Fruit fly (Drosophila melanogaster) whole organism, wandering third instar larva: ENCODE measurements around the gene msps.

Source experiments
- Abd-B ChIP-seq: fragments of >200 bp; optimal IDR thresholded peaks from 2 replicates; lab custom pipeline; 2017; ENCODE audit warnings: missing biosample characterization, missing genetic modification characterization
- CG32264 ChIP-seq: fragments of 200-800 bp; sonication (Bioruptor generic); optimal IDR thresholded peaks from 2 replicates; lab custom pipeline; 2016; ENCODE audit warnings: missing biosample characterization, missing genetic modification characterization
- CG9705 ChIP-seq: fragments of 200-800 bp; sonication (Bioruptor generic); optimal IDR thresholded peaks from 2 replicates; lab custom pipeline; 2018; ENCODE audit warnings: missing biosample characterization, mild to moderate bottlenecking, missing genetic modification characterization
- CrebA ChIP-seq: fragments of 200-800 bp; sonication (Bioruptor generic); optimal IDR thresholded peaks from 2 replicates; lab custom pipeline; 2016; ENCODE audit warnings: missing biosample characterization, mild to moderate bottlenecking, missing genetic modification characterization, borderline replicate concordance
- Dfd ChIP-seq: fragments of >200 bp; optimal IDR thresholded peaks from 2 replicates; lab custom pipeline; 2017; ENCODE audit warnings: missing biosample characterization, missing genetic modification characterization
- Dif ChIP-seq: fragments of 200-275, 200-300 bp; sonication (Bioruptor generic); optimal IDR thresholded peaks from 2 replicates; lab custom pipeline; 2018; ENCODE audit warnings: missing biosample characterization, missing genetic modification characterization; ENCODE audit not compliant: partially characterized antibody
- GATAd ChIP-seq: sonication (Bioruptor generic); optimal IDR thresholded peaks from 2 replicates; lab custom pipeline; 2016; ENCODE audit warnings: missing biosample characterization, missing genetic modification characterization
- HLH106 ChIP-seq: fragments of 200-800 bp; optimal IDR thresholded peaks from 3 replicates; lab custom pipeline; 2019; ENCODE audit warnings: missing biosample characterization, mild to moderate bottlenecking, missing genetic modification characterization, moderate library complexity
- Hnf4 ChIP-seq: fragments of 200-800 bp; sonication (Bioruptor generic); optimal IDR thresholded peaks from 2 replicates; lab custom pipeline; 2016; ENCODE audit warnings: missing biosample characterization, mild to moderate bottlenecking, missing genetic modification characterization
- Hr78 ChIP-seq: fragments of >200 bp; optimal IDR thresholded peaks from 2 replicates; lab custom pipeline; 2017; ENCODE audit warnings: missing biosample characterization, missing genetic modification characterization
- Hr83 ChIP-seq: fragments of 200-300 bp; sonication (Bioruptor generic); optimal IDR thresholded peaks from 2 replicates; lab custom pipeline; 2016; ENCODE audit warnings: missing biosample characterization, mild to moderate bottlenecking, missing genetic modification characterization, moderate library complexity; ENCODE audit not compliant: poor library complexity, severe bottlenecking
- Jra ChIP-seq: sonication (Bioruptor generic); optimal IDR thresholded peaks from 2 replicates; lab custom pipeline; 2016; ENCODE audit warnings: missing biosample characterization, missing genetic modification characterization
- Mio ChIP-seq: sonication (Bioruptor generic); optimal IDR thresholded peaks from 2 replicates; lab custom pipeline; 2016; ENCODE audit warnings: missing biosample characterization, missing genetic modification characterization
- Myc ChIP-seq: fragments of >200 bp; optimal IDR thresholded peaks from 2 replicates; lab custom pipeline; 2017
- N ChIP-seq: fragments of >200 bp; optimal IDR thresholded peaks from 2 replicates; lab custom pipeline; 2018; ENCODE audit warnings: missing biosample characterization, missing external identifiers, missing genetic modification characterization
- OdsH ChIP-seq: fragments of 200-800 bp; sonication (Bioruptor generic); optimal IDR thresholded peaks from 2 replicates; lab custom pipeline; 2016; ENCODE audit warnings: missing biosample characterization, mild to moderate bottlenecking, missing genetic modification characterization
- Rel ChIP-seq, 2 experiments: fragments of 200-800 bp; sonication (Bioruptor generic) in 1 of 2; optimal IDR thresholded peaks; 2 replicates in 1 of 2; 3 replicates in 1 of 2; lab custom pipeline; 2016 to 2019; ENCODE audit warnings: mild to moderate bottlenecking in 2 of 2, missing biosample characterization in 2 of 2, missing genetic modification characterization in 2 of 2, moderate library complexity in 1 of 2
- Sp1 ChIP-seq: fragments of 200-800 bp; sonication (Bioruptor generic); optimal IDR thresholded peaks from 3 replicates; lab custom pipeline; 2019; ENCODE audit warnings: missing biosample characterization, mild to moderate bottlenecking, missing genetic modification characterization, moderate library complexity
- Vsx2 ChIP-seq: fragments of 200-300, 225-300 bp; sonication (Bioruptor generic); optimal IDR thresholded peaks from 2 replicates; lab custom pipeline; 2018; ENCODE audit warnings: missing biosample characterization, missing genetic modification characterization; ENCODE audit not compliant: partially characterized antibody
- br ChIP-seq: fragments of 200-800 bp; sonication (Bioruptor generic); optimal IDR thresholded peaks from 2 replicates; lab custom pipeline; 2016; ENCODE audit warnings: missing biosample characterization, missing genetic modification characterization
- brk ChIP-seq: fragments of 200-800 bp; sonication (Bioruptor generic); optimal IDR thresholded peaks from 2 replicates; lab custom pipeline; 2016; ENCODE audit warnings: missing biosample characterization, mild to moderate bottlenecking, missing genetic modification characterization
- dl ChIP-seq, 2 experiments: fragments of 175-275, 200-275 bp in 1 of 2; fragments of 200-275 bp in 1 of 2; sonication (Bioruptor generic); optimal IDR thresholded peaks; lab custom pipeline; 2018; ENCODE audit warnings: mild to moderate bottlenecking in 2 of 2, missing biosample characterization in 2 of 2, missing genetic modification characterization in 2 of 2, moderate library complexity in 2 of 2; ENCODE audit not compliant: partially characterized antibody in 2 of 2, insufficient read depth in 1 of 2
- dmrt93B ChIP-seq: fragments of 200-800 bp; sonication (Bioruptor generic); optimal IDR thresholded peaks from 2 replicates; lab custom pipeline; 2018; ENCODE audit warnings: missing biosample characterization, mild to moderate bottlenecking, missing genetic modification characterization
- dsf ChIP-seq: sonication (Bioruptor generic); optimal IDR thresholded peaks from 2 replicates; lab custom pipeline; 2016; ENCODE audit warnings: missing biosample characterization, missing genetic modification characterization, borderline replicate concordance
- ey ChIP-seq: fragments of 200-800 bp; sonication (Bioruptor generic); optimal IDR thresholded peaks from 2 replicates; lab custom pipeline; 2016; ENCODE audit warnings: missing biosample characterization, missing genetic modification characterization
- foxo ChIP-seq, 2 experiments: fragments of 200-800 bp; sonication (Bioruptor generic); optimal IDR thresholded peaks; 2 replicates in 1 of 2; 3 replicates in 1 of 2; lab custom pipeline; 2016 to 2017; ENCODE audit warnings: missing biosample characterization in 2 of 2, missing genetic modification characterization in 2 of 2
- fru ChIP-seq: fragments of 200-800 bp; sonication (Bioruptor generic); optimal IDR thresholded peaks from 3 replicates; lab custom pipeline; 2016; ENCODE audit warnings: missing biosample characterization, mild to moderate bottlenecking, missing genetic modification characterization
- h ChIP-seq: fragments of 200-800 bp; sonication (Bioruptor generic); optimal IDR thresholded peaks from 3 replicates; lab custom pipeline; 2016; ENCODE audit warnings: missing biosample characterization, mild to moderate bottlenecking, missing genetic modification characterization
- jim ChIP-seq: fragments of 175-275, 200-325 bp; sonication (Bioruptor generic); optimal IDR thresholded peaks from 2 replicates; lab custom pipeline; 2016; ENCODE audit warnings: missing biosample characterization, mild to moderate bottlenecking, missing genetic modification characterization
- lola ChIP-seq: fragments of >200 bp; optimal IDR thresholded peaks from 2 replicates; lab custom pipeline; 2017; ENCODE audit warnings: missing biosample characterization, missing genetic modification characterization
- pan ChIP-seq: fragments of >200 bp; optimal IDR thresholded peaks from 2 replicates; lab custom pipeline; 2017
- psq ChIP-seq: fragments of 200-800 bp; sonication (Bioruptor generic); optimal IDR thresholded peaks from 3 replicates; lab custom pipeline; 2017; ENCODE audit warnings: missing biosample characterization, mild to moderate bottlenecking, missing genetic modification characterization, moderate library complexity
- rgr ChIP-seq: fragments of 200-800 bp; sonication (Bioruptor generic); optimal IDR thresholded peaks from 3 replicates; lab custom pipeline; 2016; ENCODE audit warnings: missing biosample characterization, mild to moderate bottlenecking, missing genetic modification characterization
- sage ChIP-seq: fragments of 200-800 bp; sonication (Bioruptor generic); optimal IDR thresholded peaks from 2 replicates; lab custom pipeline; 2016; ENCODE audit warnings: missing biosample characterization, mild to moderate bottlenecking, missing genetic modification characterization
- sv ChIP-seq: fragments of 200-800 bp; sonication (Bioruptor generic); optimal IDR thresholded peaks from 3 replicates; lab custom pipeline; 2016; ENCODE audit warnings: missing biosample characterization, missing genetic modification characterization
- tai ChIP-seq: sonication (Bioruptor generic); optimal IDR thresholded peaks from 2 replicates; lab custom pipeline; 2016; ENCODE audit warnings: missing biosample characterization, missing genetic modification characterization
- usp ChIP-seq: fragments of >200 bp; optimal IDR thresholded peaks from 2 replicates; lab custom pipeline; 2017; ENCODE audit warnings: missing biosample characterization, missing genetic modification characterization
- woc ChIP-seq: sonication (Bioruptor generic); optimal IDR thresholded peaks from 2 replicates; lab custom pipeline; 2016; ENCODE audit warnings: missing biosample characterization, mild to moderate bottlenecking, missing genetic modification characterization

msps gene

dm6 chr3R:16071689-16072580 lies 21.3 kb downstream of the msps start:
- peak; percentile 90 for TF ChIP-seq h (GFP tag; lab: Kevin White, UChicago)
- no peak for TF ChIP-seq Mio
- TF ChIP-seq psq (GFP tag; lab: Kevin White, UChicago) = peak; percentile 80
- TF ChIP-seq CG32264 (GFP tag; lab: Kevin White, UChicago) = no peak
- peak; percentile 25 for TF ChIP-seq Dif
- TF ChIP-seq Jra (GFP tag; lab: Kevin White, UChicago) = no peak
- TF ChIP-seq usp (GFP tag; lab: Kevin White, UChicago) = no peak
- TF ChIP-seq Vsx2 (GFP tag; lab: Kevin White, UChicago) = no peak
- no peak for TF ChIP-seq jim
- TF ChIP-seq Hnf4 (GFP tag; lab: Kevin White, UChicago) = no peak
- peak; percentile 79 for TF ChIP-seq br (GFP tag; lab: Kevin White, UChicago)
- TF ChIP-seq tai = no peak
- TF ChIP-seq rgr (GFP tag; lab: Kevin White, UChicago) = peak; percentile 87
- peak; percentile 57 for TF ChIP-seq HLH106
- TF ChIP-seq GATAd (GFP tag; lab: Kevin White, UChicago) = no peak
- no peak for TF ChIP-seq Myc (lab: Kevin White, UChicago)
- TF ChIP-seq Rel (GFP tag; optimal IDR thresholded peaks at IDR 0.05; lab: Kevin White, UChicago) = no peak
- no peak for TF ChIP-seq Rel (tag; optimal IDR thresholded peaks at IDR 0.05; lab: Kevin White, UChicago)
- no peak for TF ChIP-seq lola (GFP tag; lab: Kevin White, UChicago)
- TF ChIP-seq sage (GFP tag; lab: Kevin White, UChicago) = peak; percentile 39
- peak in 1 of 2 experiments; percentile 87 for TF ChIP-seq foxo (GFP tag; optimal IDR thresholded peaks at IDR 0.05; lab: Kevin White, UChicago)
- TF ChIP-seq CG9705 (GFP tag; lab: Kevin White, UChicago) = no peak
- TF ChIP-seq Sp1 (GFP tag; lab: Kevin White, UChicago) = no peak
- no peak for TF ChIP-seq Abd-B (GFP tag; lab: Kevin White, UChicago)
- peak; percentile 87 for TF ChIP-seq fru (GFP tag; lab: Kevin White, UChicago)
- peak; percentile 90 for TF ChIP-seq OdsH (GFP tag; lab: Kevin White, UChicago)
- no peak for TF ChIP-seq dsf
- peak; percentile 77 for TF ChIP-seq woc
- no peak for TF ChIP-seq dmrt93B (GFP tag; lab: Kevin White, UChicago)
- TF ChIP-seq Dfd (GFP tag; lab: Kevin White, UChicago) = no peak
- TF ChIP-seq Hr78 (GFP tag; lab: Kevin White, UChicago) = no peak
- no peak for TF ChIP-seq N (GFP tag; lab: Kevin White, UChicago)
- no peak for TF ChIP-seq brk (GFP tag; lab: Kevin White, UChicago)
- peak; percentile 54 for TF ChIP-seq sv
- TF ChIP-seq dl (GFP tag; optimal IDR thresholded peaks at IDR 0.05; lab: Kevin White, UChicago; ENCODE audit: insufficient read depth in 1 of 2, partially characterized antibody in 2 of 2) = no peak
- TF ChIP-seq CrebA (GFP tag; lab: Kevin White, UChicago) = peak; percentile 56
- TF ChIP-seq Hr83 (GFP tag; lab: Kevin White, UChicago) = peak; percentile 29
- TF ChIP-seq pan (lab: Kevin White, UChicago) = no peak
- TF ChIP-seq ey (GFP tag; lab: Kevin White, UChicago) = peak; percentile 80

- no peak for TF ChIP-seq Abd-B (GFP tag; lab: Kevin White, UChicago)
- peak; percentile 45 for TF ChIP-seq woc
- TF ChIP-seq Jra (GFP tag; lab: Kevin White, UChicago) = no peak
These were observed 21.9 kb downstream of the msps start for dm6 chr3R:16072581-16072908.
